Worm (Caenorhabditis elegans) whole organism, L4 larva: Measurements from ENCODE around the gene F46F5.11.

Source experiments
- F26F4.8 ChIP-seq: fragments of 200-800 bp; sonication (Bioruptor generic); conservative IDR thresholded peaks from 2 replicates; pipeline ENCODE4 v1.3.6; 2022; ENCODE audit warnings: missing genetic modification characterization, missing compliant biosample characterization
- F37D6.2 ChIP-seq: sonication (generic microtip); optimal IDR thresholded peaks from 2 replicates; lab custom pipeline; 2016; ENCODE audit warnings: mild to moderate bottlenecking, missing genetic modification characterization, missing compliant biosample characterization
- R02D3.7 ChIP-seq: fragments of 150-350 bp; sonication (generic microtip); optimal IDR thresholded peaks from 3 replicates; lab custom pipeline; 2014; ENCODE audit warnings: missing biosample characterization, missing genetic modification characterization
- T20F7.1 ChIP-seq: fragments of 200-800 bp; sonication (Bioruptor generic); optimal IDR thresholded peaks from 2 replicates; lab custom pipeline; 2018; ENCODE audit warnings: mild to moderate bottlenecking, missing genetic modification characterization, missing compliant biosample characterization
- T26A8.4 ChIP-seq: fragments of 200-800 bp; sonication (Bioruptor generic); IDR thresholded peaks from 2 replicates; pipeline ENCODE4 v1.3.6; 2022; ENCODE audit warnings: missing genetic modification characterization, missing compliant biosample characterization
- Y48G9A.11 ChIP-seq: fragments of 200-800 bp; sonication (Bioruptor generic); IDR thresholded peaks from 2 replicates; pipeline ENCODE4 v1.3.6; 2022; ENCODE audit warnings: missing genetic modification reagents, missing genetic modification characterization, missing compliant biosample characterization
- Y75B8A.6 ChIP-seq: fragments of 200-800 bp; sonication (Bioruptor generic); IDR thresholded peaks from 2 replicates; pipeline ENCODE4 v1.3.6; 2022; ENCODE audit warnings: missing genetic modification reagents, missing genetic modification characterization, missing compliant biosample characterization
- ZK337.2 ChIP-seq: fragments of 200-800 bp; sonication (Bioruptor generic); IDR thresholded peaks from 2 replicates; pipeline ENCODE4 v1.3.6; 2022; ENCODE audit warnings: missing genetic modification reagents, missing genetic modification characterization, missing compliant biosample characterization
- ZK546.5 ChIP-seq, 2 experiments: sonication (generic microtip); optimal IDR thresholded peaks; 2 replicates each; lab custom pipeline; 2017; ENCODE audit warnings: missing biosample characterization in 2 of 2, missing genetic modification characterization in 2 of 2
- ama-1 ChIP-seq: fragments of 150-350 bp; optimal IDR thresholded peaks from 2 replicates; lab custom pipeline; 2014; ENCODE audit warnings: inconsistent platforms, mixed read lengths
- attf-4 ChIP-seq: sonication (generic microtip); optimal IDR thresholded peaks from 3 replicates; lab custom pipeline; 2017; ENCODE audit warnings: missing biosample characterization, missing genetic modification characterization
- ceh-20 ChIP-seq: fragments of 200-800 bp; sonication (Bioruptor generic); IDR thresholded peaks from 2 replicates; pipeline ENCODE4 v1.3.6; 2022; ENCODE audit warnings: missing genetic modification reagents, missing genetic modification characterization, missing compliant biosample characterization
- ceh-62 ChIP-seq: sonication (generic microtip); optimal IDR thresholded peaks from 2 replicates; lab custom pipeline; 2017; ENCODE audit warnings: missing biosample characterization, missing genetic modification characterization
- ces-1 ChIP-seq: fragments of 150-350 bp; sonication (generic microtip); optimal IDR thresholded peaks from 4 replicates; lab custom pipeline; 2014; ENCODE audit warnings: missing biosample characterization, missing genetic modification reagents, missing genetic modification characterization
- cey-2 ChIP-seq: sonication (generic microtip); optimal IDR thresholded peaks from 3 replicates; lab custom pipeline; 2017; ENCODE audit warnings: missing genetic modification characterization, mild to moderate bottlenecking, missing compliant biosample characterization, antibody characterized with exemption, borderline replicate concordance; ENCODE audit not compliant: insufficient read depth
- ctbp-1 ChIP-seq: fragments of 200-800 bp; sonication (Bioruptor generic); IDR thresholded peaks from 2 replicates; pipeline ENCODE4 v1.3.6; 2022; ENCODE audit warnings: missing genetic modification reagents, missing genetic modification characterization, missing compliant biosample characterization
- daf-12 ChIP-seq: fragments of 150-350 bp; optimal IDR thresholded peaks from 2 replicates; lab custom pipeline; 2014; ENCODE audit warnings: missing biosample characterization, missing genetic modification reagents, missing genetic modification characterization
- daf-19 ChIP-seq: fragments of 200-800 bp; sonication (Bioruptor generic); conservative IDR thresholded peaks from 2 replicates; pipeline ENCODE4 v1.3.6; 2022; ENCODE audit warnings: missing genetic modification characterization, missing compliant biosample characterization
- daf-8 ChIP-seq: fragments of 200-800 bp; sonication (Bioruptor generic); IDR thresholded peaks from 2 replicates; pipeline ENCODE4 v1.3.6; 2022; ENCODE audit warnings: missing genetic modification characterization, missing compliant biosample characterization
- dmd-6 ChIP-seq: fragments of 200-800 bp; sonication (Bioruptor generic); IDR thresholded peaks from 2 replicates; pipeline ENCODE4 v1.3.6; 2022; ENCODE audit warnings: missing genetic modification reagents, missing genetic modification characterization, missing compliant biosample characterization
- dmd-8 ChIP-seq: fragments of 200-800 bp; sonication (Bioruptor generic); IDR thresholded peaks from 2 replicates; pipeline ENCODE4 v1.3.6; 2022; ENCODE audit warnings: missing genetic modification characterization, missing compliant biosample characterization
- duxl-1 ChIP-seq: sonication (generic microtip); optimal IDR thresholded peaks from 2 replicates; lab custom pipeline; 2016; ENCODE audit warnings: mild to moderate bottlenecking, missing genetic modification characterization, moderate library complexity, missing compliant biosample characterization; ENCODE audit not compliant: poor library complexity
- dve-1 ChIP-seq: sonication (generic microtip); optimal IDR thresholded peaks from 2 replicates; lab custom pipeline; 2017; ENCODE audit warnings: antibody characterized with exemption, mild to moderate bottlenecking, missing genetic modification characterization, missing compliant biosample characterization; ENCODE audit not compliant: insufficient read depth
- fkh-10 ChIP-seq: fragments of 150-350 bp; optimal IDR thresholded peaks from 2 replicates; lab custom pipeline; 2014; ENCODE audit warnings: missing biosample characterization, missing genetic modification reagents, missing genetic modification characterization
- hlh-30 ChIP-seq: sonication (generic microtip); optimal IDR thresholded peaks from 2 replicates; lab custom pipeline; 2017; ENCODE audit warnings: antibody characterized with exemption, mild to moderate bottlenecking, missing genetic modification characterization, missing compliant biosample characterization; ENCODE audit not compliant: insufficient read depth
- jun-1 ChIP-seq: fragments of 150-350 bp; optimal IDR thresholded peaks from 2 replicates; lab custom pipeline; 2014; ENCODE audit warnings: missing biosample characterization, missing genetic modification reagents, missing genetic modification characterization
- lin-1 ChIP-seq: fragments of 200-800 bp; sonication (Bioruptor generic); IDR thresholded peaks from 2 replicates; pipeline ENCODE4 v1.3.6; 2022; ENCODE audit warnings: missing genetic modification reagents, missing genetic modification characterization, missing compliant biosample characterization
- lin-15B ChIP-seq: fragments of 150-350 bp; sonication (generic microtip); optimal IDR thresholded peaks from 3 replicates; lab custom pipeline; 2014; ENCODE audit warnings: missing biosample characterization, missing genetic modification characterization
- lin-38 ChIP-seq: fragments of 200-800 bp; sonication (Bioruptor generic); IDR thresholded peaks from 2 replicates; pipeline ENCODE4 v1.3.6; 2022; ENCODE audit warnings: missing genetic modification reagents, missing genetic modification characterization, missing compliant biosample characterization
- lir-3 ChIP-seq: sonication (generic microtip); optimal IDR thresholded peaks from 2 replicates; lab custom pipeline; 2016; ENCODE audit warnings: mild to moderate bottlenecking, missing genetic modification characterization, missing compliant biosample characterization
- lsy-2 ChIP-seq, 2 experiments: fragments of 150-350 bp in 1 of 2; sonication (generic microtip) in 1 of 2; optimal IDR thresholded peaks; 2 replicates each; lab custom pipeline; 2014 to 2017; ENCODE audit warnings: missing biosample characterization in 2 of 2, missing genetic modification characterization in 2 of 2
- mdl-1 ChIP-seq, 2 experiments: fragments of 150-350 bp in 1 of 2; sonication (generic microtip) in 1 of 2; optimal IDR thresholded peaks; 2 replicates each; lab custom pipeline; 2014 to 2017; ENCODE audit warnings: missing biosample characterization in 2 of 2, missing genetic modification characterization in 2 of 2
- mep-1 ChIP-seq: fragments of 150-350 bp; sonication (generic microtip); optimal IDR thresholded peaks from 3 replicates; lab custom pipeline; 2014; ENCODE audit warnings: missing biosample characterization, missing genetic modification characterization
- mxl-3 ChIP-seq: fragments of 200-800 bp; sonication (Bioruptor generic); optimal IDR thresholded peaks from 2 replicates; lab custom pipeline; 2018; ENCODE audit warnings: mild to moderate bottlenecking, missing genetic modification characterization, missing compliant biosample characterization
- nhr-102 ChIP-seq: sonication (generic microtip); optimal IDR thresholded peaks from 2 replicates; lab custom pipeline; 2016; ENCODE audit warnings: mild to moderate bottlenecking, missing genetic modification characterization, moderate library complexity, missing compliant biosample characterization
- nhr-11 ChIP-seq: fragments of 150-350 bp; optimal IDR thresholded peaks from 2 replicates; lab custom pipeline; 2014; ENCODE audit warnings: missing biosample characterization, missing genetic modification characterization
- nhr-111 ChIP-seq: fragments of 200-800 bp; sonication (Bioruptor generic); optimal IDR thresholded peaks from 2 replicates; lab custom pipeline; 2018; ENCODE audit warnings: mild to moderate bottlenecking, missing genetic modification characterization, missing compliant biosample characterization
- nhr-42 ChIP-seq: fragments of 200-800 bp; sonication (Bioruptor generic); IDR thresholded peaks from 2 replicates; pipeline ENCODE4 v1.3.6; 2022; ENCODE audit warnings: missing genetic modification characterization, missing compliant biosample characterization
- nhr-76 ChIP-seq: fragments of 150-350 bp; optimal IDR thresholded peaks from 2 replicates; lab custom pipeline; 2014; ENCODE audit warnings: missing biosample characterization, missing genetic modification characterization
- pha-4 ChIP-seq, 2 experiments: fragments of 150-350 bp in 1 of 2; fragments of 200-800 bp in 1 of 2; sonication (Bioruptor generic) in 1 of 2; IDR thresholded peaks in 1 of 2; optimal IDR thresholded peaks in 1 of 2; 2 replicates each; pipeline versions ENCODE4 v1.3.6 to Lab custom; 2014 to 2022; ENCODE audit warnings: missing genetic modification characterization in 2 of 2, missing genetic modification reagents in 2 of 2, missing biosample characterization in 1 of 2, missing compliant biosample characterization in 1 of 2
- php-3 ChIP-seq: fragments of 200-800 bp; sonication (Bioruptor generic); IDR thresholded peaks from 2 replicates; pipeline ENCODE4 v1.3.6; 2022; ENCODE audit warnings: missing genetic modification reagents, missing genetic modification characterization, missing compliant biosample characterization
- pqm-1 ChIP-seq: sonication (generic microtip); optimal IDR thresholded peaks from 2 replicates; lab custom pipeline; 2017; ENCODE audit warnings: missing biosample characterization, missing genetic modification characterization
- snpc-1.2 ChIP-seq: fragments of 200-800 bp; sonication (Bioruptor generic); IDR thresholded peaks from 2 replicates; pipeline ENCODE4 v1.3.6; 2022; ENCODE audit warnings: missing genetic modification reagents, missing genetic modification characterization, missing compliant biosample characterization
- spr-1 ChIP-seq: sonication (generic microtip); optimal IDR thresholded peaks from 2 replicates; lab custom pipeline; 2016; ENCODE audit warnings: mild to moderate bottlenecking, missing genetic modification characterization, missing compliant biosample characterization
- tra-1 ChIP-seq: fragments of 200-800 bp; sonication (Bioruptor generic); IDR thresholded peaks from 2 replicates; pipeline ENCODE4 v1.3.6; 2022; ENCODE audit warnings: missing genetic modification reagents, missing genetic modification characterization, missing compliant biosample characterization
- unc-39 ChIP-seq: sonication (generic microtip); optimal IDR thresholded peaks from 2 replicates; lab custom pipeline; 2017; ENCODE audit warnings: missing biosample characterization, missing genetic modification characterization
- unc-62 ChIP-seq, 3 experiments: fragments of 150-350 bp in 1 of 3; sonication (generic microtip); optimal IDR thresholded peaks in 2 of 3; peaks in 1 of 3; 1 replicate in 1 of 3; 2 replicates in 2 of 3; lab custom pipeline; 2014 to 2017; ENCODE audit warnings: missing biosample characterization in 3 of 3, missing genetic modification characterization in 3 of 3, missing genetic modification reagents in 3 of 3, missing genotype in 1 of 3
- zip-11 ChIP-seq: fragments of 200-800 bp; sonication (Bioruptor generic); IDR thresholded peaks from 2 replicates; pipeline ENCODE4 v1.3.6; 2022; ENCODE audit warnings: missing genetic modification characterization, missing compliant biosample characterization
- zip-2 ChIP-seq: fragments of 150-350 bp; optimal IDR thresholded peaks from 2 replicates; lab custom pipeline; 2014; ENCODE audit warnings: missing biosample characterization, missing genetic modification characterization

Gene F46F5.11

ce11 chrII:759788-760187, 48.8 kb upstream of the F46F5.11 start (continued):
- no peak for TF ChIP-seq F26F4.8
- peak; percentile 18 for TF ChIP-seq hlh-30
- TF ChIP-seq lin-15B = no peak
- no peak for TF ChIP-seq ama-1 (lab: Kevin White, UChicago)
- TF ChIP-seq ceh-62 (tag; lab: Kevin White, UChicago) = no peak
- TF ChIP-seq attf-4 (tag; lab: Kevin White, UChicago) = no peak
- no peak for TF ChIP-seq lin-1 (GFP tag; lab: Robert Waterston, UW)
- TF ChIP-seq jun-1 (tag; lab: Kevin White, UChicago) = no peak
- peak in 1 of 2 experiments; percentile 73 for TF ChIP-seq unc-62 (GFP tag; optimal IDR thresholded peaks at IDR 0.05 in 1 of 2; lab: Kevin White, UChicago)
- no peak for TF ChIP-seq unc-62 (tag; optimal IDR thresholded peaks at IDR 0.05; lab: Kevin White, UChicago)
- TF ChIP-seq T26A8.4 (GFP tag; lab: Robert Waterston, UW) = no peak
- TF ChIP-seq ZK546.5 (tag; optimal IDR thresholded peaks at IDR 0.05; lab: Kevin White, UChicago) = no peak
- no peak for TF ChIP-seq nhr-42 (GFP tag; lab: Robert Waterston, UW)
- no peak for TF ChIP-seq daf-19 (GFP tag; lab: Robert Waterston, UW)
- no peak for TF ChIP-seq spr-1
- no peak for TF ChIP-seq ZK337.2 (GFP tag; lab: Robert Waterston, UW)
- peak; percentile 67 for TF ChIP-seq fkh-10 (GFP tag; lab: Kevin White, UChicago)
- TF ChIP-seq zip-11 (GFP tag; lab: Robert Waterston, UW) = no peak
- no peak for TF ChIP-seq nhr-111 (GFP tag; lab: Kevin White, UChicago)
- no peak for TF ChIP-seq daf-8
- no peak for TF ChIP-seq zip-2 (tag; lab: Kevin White, UChicago)
- TF ChIP-seq dve-1 (tag; lab: Kevin White, UChicago) = no peak
- TF ChIP-seq mep-1 (tag; lab: Kevin White, UChicago) = peak; percentile 51
- peak; percentile 30 for TF ChIP-seq nhr-11
- TF ChIP-seq duxl-1 (tag; lab: Kevin White, UChicago) = no peak
- TF ChIP-seq tra-1 (GFP tag; lab: Robert Waterston, UW) = 0 out of 2 replicates have a peak, but pooled peaks have one; percentile 26
- no peak for TF ChIP-seq pha-4 (GFP tag; IDR thresholded peaks at IDR 0.05; lab: Robert Waterston, UW)
- TF ChIP-seq pha-4 (tag; optimal IDR thresholded peaks at IDR 0.05; lab: Kevin White, UChicago) = no peak
- TF ChIP-seq mdl-1 (tag; optimal IDR thresholded peaks at IDR 0.05; lab: Kevin White, UChicago) = no peak
- TF ChIP-seq mxl-3 (GFP tag; lab: Kevin White, UChicago) = no peak
- no peak for TF ChIP-seq nhr-102 (tag; lab: Kevin White, UChicago)
- TF ChIP-seq F37D6.2 (tag; lab: Kevin White, UChicago) = peak; percentile 43
- no peak for TF ChIP-seq lin-38 (GFP tag; lab: Robert Waterston, UW)
- TF ChIP-seq lir-3 (tag; lab: Kevin White, UChicago) = no peak
- no peak for TF ChIP-seq R02D3.7 (tag; lab: Kevin White, UChicago)
- TF ChIP-seq, all 104 proteins: peak for 14

ce11 chrII:760276-760675, 48.3 kb upstream of the F46F5.11 start:
- peak; percentile 52 for TF ChIP-seq pqm-1 (tag; lab: Kevin White, UChicago)
- TF ChIP-seq php-3 = peak; percentile 76
- TF ChIP-seq cey-2 = no peak
- TF ChIP-seq, all 104 proteins: peak for 2

- TF ChIP-seq T20F7.1 (GFP tag; lab: Kevin White, UChicago) (no peak), unc-39 (tag; lab: Kevin White, UChicago) (no peak), ceh-20 (GFP tag; lab: Robert Waterston, UW) (no peak), lin-1 (GFP tag; lab: Robert Waterston, UW) (no peak), Y48G9A.11 (GFP tag; lab: Robert Waterston, UW) (no peak), daf-12 (tag; lab: Kevin White, UChicago) (no peak), ZK337.2 (GFP tag; lab: Robert Waterston, UW) (no peak), lsy-2 (tag; optimal IDR thresholded peaks at IDR 0.05; lab: Kevin White, UChicago) (peak in 1 of 2 experiments; percentile 40), Y75B8A.6 (no peak), mep-1 (tag; lab: Kevin White, UChicago) (peak; percentile 9), nhr-76 (tag; lab: Kevin White, UChicago) (no peak), dmd-8 (GFP tag; lab: Robert Waterston, UW) (no peak), snpc-1.2 (GFP tag; lab: Robert Waterston, UW) (no peak), dmd-6 (GFP tag; lab: Robert Waterston, UW) (peak; percentile 29; the same call in 1 of the 2 replicates), ces-1 (GFP tag; lab: Kevin White, UChicago) (no peak), ctbp-1 (0 out of 2 replicates have a peak, but pooled peaks have one; percentile 53)
These were observed 45.6 kb upstream of the F46F5.11 start for ce11 chrII:762942-763341.
